Worm (Caenorhabditis elegans): ENCODE measurements around the gene selt-1.2.
A peak's percentile ranks its signal among the peaks of the same experiment; 100 is the strongest.

selt-1.2 gene

DNA sequence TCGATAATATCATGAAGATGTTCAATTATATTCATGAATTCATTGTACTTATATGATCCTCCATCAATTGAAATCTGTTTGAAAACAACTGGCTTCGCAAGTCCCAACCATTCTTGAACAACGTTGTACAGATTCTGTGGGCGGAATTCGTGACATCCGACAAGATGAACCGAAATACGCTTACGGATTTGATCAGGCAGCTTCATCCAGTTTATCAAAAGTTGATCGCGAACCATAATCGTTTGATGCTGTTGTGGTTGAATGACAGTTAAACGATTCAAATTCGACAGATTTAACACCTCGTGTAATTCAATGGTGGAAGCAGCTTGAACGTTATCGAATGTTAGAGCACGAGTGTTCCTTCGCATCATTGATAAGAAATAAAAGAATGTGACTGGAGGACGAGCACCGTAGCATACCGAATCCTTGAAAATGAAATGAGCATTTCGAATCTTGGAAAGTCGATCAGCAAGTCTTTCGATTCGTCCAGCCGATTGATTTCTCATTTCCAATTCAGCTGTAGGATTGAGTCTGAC, 33.4 kb downstream of the selt-1.2 start:
- TF ChIP-seq nhr-28 (tag; optimal IDR thresholded peaks at IDR 0.05): peak; percentile 40
- TF ChIP-seq dve-1 (tag; optimal IDR thresholded peaks at IDR 0.05; ENCODE audit: insufficient read depth): peak; percentile 41
- TF ChIP-seq dmd-6 (GFP tag; IDR thresholded peaks at IDR 0.05): peak; percentile 74
- TF ChIP-seq attf-4 (tag; optimal IDR thresholded peaks at IDR 0.05): no peak
- peak in 1 of 2 experiments; percentile 24 for TF ChIP-seq unc-62 (GFP tag; optimal IDR thresholded peaks at IDR 0.05 in 1 of 2)
- no peak for TF ChIP-seq unc-62 (tag; optimal IDR thresholded peaks at IDR 0.05)
- peak; percentile 11 for TF ChIP-seq aha-1 (tag)
- TF ChIP-seq arid-1 (GFP tag; conservative IDR thresholded peaks at IDR 0.05): no peak
- peak; percentile 24 for TF ChIP-seq hlh-11 (tag; optimal IDR thresholded peaks at IDR 0.05)

DNA sequence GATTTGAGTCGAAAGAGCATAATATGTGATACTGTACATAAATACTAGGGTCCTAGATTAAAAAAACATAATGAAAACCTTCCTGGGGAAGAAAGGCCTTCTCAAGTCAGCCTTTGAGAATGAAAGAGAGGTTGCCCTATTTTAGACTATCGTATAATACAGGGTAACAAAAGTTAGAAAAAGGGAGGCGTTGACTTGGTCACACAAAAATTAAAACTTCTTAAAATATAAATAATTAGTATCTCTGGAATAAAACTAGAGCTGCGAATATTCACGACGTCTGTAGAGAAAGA, 34.6 kb downstream of the selt-1.2 start:
- peak; percentile 7 for TF ChIP-seq dve-1 (tag; optimal IDR thresholded peaks at IDR 0.05; ENCODE audit: insufficient read depth)
- TF ChIP-seq nhr-10 (tag; optimal IDR thresholded peaks at IDR 0.05): peak; percentile 61
- peak; percentile 51; the same call in 1 of the 2 replicates for TF ChIP-seq pha-4 (GFP tag; IDR thresholded peaks at IDR 0.05)
- TF ChIP-seq pha-4 (tag; optimal IDR thresholded peaks at IDR 0.05): no peak
- peak in 1 of 2 experiments; percentile 66 for TF ChIP-seq unc-62 (GFP tag; optimal IDR thresholded peaks at IDR 0.05 in 1 of 2)
- TF ChIP-seq unc-62 (tag; optimal IDR thresholded peaks at IDR 0.05): no peak
- peak; percentile 3 for TF ChIP-seq nhr-28 (tag; optimal IDR thresholded peaks at IDR 0.05)
- no peak for TF ChIP-seq lin-39 (tag; optimal IDR thresholded peaks at IDR 0.05)
- no peak for TF ChIP-seq egl-27 (tag; optimal IDR thresholded peaks at IDR 0.05)
- peak in 1 of 2 experiments; percentile 22 for TF ChIP-seq lsy-2 (tag; optimal IDR thresholded peaks at IDR 0.05)
- peak; percentile 28 for TF ChIP-seq nhr-77 (tag; optimal IDR thresholded peaks at IDR 0.05)
- no peak for TF ChIP-seq spr-1 (tag; optimal IDR thresholded peaks at IDR 0.05)
- peak; percentile 40 for TF ChIP-seq mep-1 (tag; optimal IDR thresholded peaks at IDR 0.05)
- TF ChIP-seq dmd-6 (GFP tag; IDR thresholded peaks at IDR 0.05): no peak
- peak; percentile 30 for TF ChIP-seq aly-2 (tag; optimal IDR thresholded peaks at IDR 0.05)
- 0 out of 2 replicates have a peak, but pooled peaks have one; percentile 6 for TF ChIP-seq zfp-3 (GFP tag; conservative IDR thresholded peaks at IDR 0.05)

DNA sequence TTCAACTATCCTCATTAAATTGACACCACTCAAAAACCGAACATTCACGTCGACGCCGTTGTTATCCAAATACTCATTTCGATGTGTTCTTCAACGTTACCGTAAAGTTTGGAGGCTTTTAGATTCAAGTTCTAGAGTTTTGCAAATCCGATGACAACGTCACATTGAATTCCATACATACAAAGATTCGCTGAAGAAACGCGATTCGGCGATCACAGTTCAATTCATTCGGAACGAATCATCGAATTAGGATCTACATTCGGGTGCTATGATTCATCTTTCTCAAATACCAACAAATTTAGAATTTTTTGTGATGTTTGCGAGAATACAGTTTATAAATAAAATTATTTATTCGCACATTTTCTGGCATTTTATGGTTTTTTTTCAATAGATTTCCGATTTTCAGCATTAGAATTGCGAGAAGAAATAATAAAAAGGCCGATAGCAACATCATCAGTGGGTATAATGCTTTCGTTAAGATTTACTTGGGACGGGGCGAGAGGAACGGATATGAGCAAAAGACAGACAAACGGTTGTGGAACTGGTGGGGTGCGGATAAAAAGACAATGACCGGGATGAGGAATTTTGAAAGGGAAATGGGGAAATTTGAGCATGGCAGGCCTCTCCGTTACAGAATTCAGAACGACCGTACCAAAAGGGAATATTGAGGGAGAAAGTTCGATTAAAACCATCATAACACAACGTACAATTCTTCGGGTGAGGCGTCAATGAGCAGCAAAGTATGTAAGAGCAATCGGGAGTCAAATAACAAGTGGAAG, 35.1 kb downstream of the selt-1.2 start:
- TF ChIP-seq F37D6.2 (tag; optimal IDR thresholded peaks at IDR 0.05): peak; percentile 18
- peak; percentile 21; the same call in 1 of the 2 replicates for TF ChIP-seq T26A8.4 (GFP tag; IDR thresholded peaks at IDR 0.05)
- no peak for TF ChIP-seq ceh-44 (GFP tag; IDR thresholded peaks at IDR 0.05)
- TF ChIP-seq nhr-48 (tag; optimal IDR thresholded peaks at IDR 0.05): no peak
- TF ChIP-seq daf-8 (GFP tag; IDR thresholded peaks at IDR 0.05): no peak
- TF ChIP-seq mep-1 (tag; optimal IDR thresholded peaks at IDR 0.05): peak; percentile 47
- TF ChIP-seq sdz-12 (GFP tag; optimal IDR thresholded peaks at IDR 0.05): peak; percentile 4
- peak; percentile 46; the same call in 1 of the 2 replicates for TF ChIP-seq saeg-2 (GFP tag; IDR thresholded peaks at IDR 0.05)
- peak; percentile 31 for TF ChIP-seq Y5F2A.4 (GFP tag; optimal IDR thresholded peaks at IDR 0.05)
- 0 out of 2 replicates have a peak, but pooled peaks have one; percentile 21 for TF ChIP-seq egl-43 (GFP tag; IDR thresholded peaks at IDR 0.05)
- TF ChIP-seq vab-7 (GFP tag; IDR thresholded peaks at IDR 0.05): 0 out of 2 replicates have a peak, but pooled peaks have one; percentile 35
- 0 out of 2 replicates have a peak, but pooled peaks have one; percentile 54 for TF ChIP-seq arid-1 (GFP tag; conservative IDR thresholded peaks at IDR 0.05)
- no peak for TF ChIP-seq mdl-1 (tag; optimal IDR thresholded peaks at IDR 0.05)
- peak in 1 of 2 experiments; percentile 98 for TF ChIP-seq unc-62 (GFP tag; optimal IDR thresholded peaks at IDR 0.05 in 1 of 2)
- TF ChIP-seq unc-62 (tag; optimal IDR thresholded peaks at IDR 0.05): no peak
- no peak for TF ChIP-seq nhr-77 (tag; optimal IDR thresholded peaks at IDR 0.05)
- no peak for TF ChIP-seq madf-5 (GFP tag; IDR thresholded peaks at IDR 0.05)
- no peak for TF ChIP-seq dmd-6 (GFP tag; IDR thresholded peaks at IDR 0.05)
- TF ChIP-seq ceh-82 (tag; optimal IDR thresholded peaks at IDR 0.05): no peak
- no peak for TF ChIP-seq mdt-29 (GFP tag; IDR thresholded peaks at IDR 0.05)
- no peak for TF ChIP-seq F26F4.8 (GFP tag; conservative IDR thresholded peaks at IDR 0.05)
- no peak for TF ChIP-seq ceh-28 (tag; optimal IDR thresholded peaks at IDR 0.05)
- peak; percentile 33 for TF ChIP-seq ama-1 (optimal IDR thresholded peaks at IDR 0.05)
- 0 out of 2 replicates have a peak, but pooled peaks have one; percentile 47 for TF ChIP-seq zfp-3 (GFP tag; conservative IDR thresholded peaks at IDR 0.05)
- TF ChIP-seq Y105C5A.15 (GFP tag; IDR thresholded peaks at IDR 0.05): no peak
- peak in 1 of 2 experiments; percentile 12 for TF ChIP-seq hif-1 (tag; optimal IDR thresholded peaks at IDR 0.05)
- TF ChIP-seq Y48G9A.11 (GFP tag; IDR thresholded peaks at IDR 0.05): peak; percentile 26; the same call in 1 of the 2 replicates
- no peak for TF ChIP-seq lin-13 (GFP tag; optimal IDR thresholded peaks at IDR 0.05)
- no peak for TF ChIP-seq nhr-28 (tag; optimal IDR thresholded peaks at IDR 0.05)
- peak; percentile 36 for TF ChIP-seq zag-1 (tag; optimal IDR thresholded peaks at IDR 0.05)
- 0 out of 2 replicates have a peak, but pooled peaks have one; percentile 23 for TF ChIP-seq zip-11 (GFP tag; IDR thresholded peaks at IDR 0.05)
- TF ChIP-seq ZK546.5 (tag; optimal IDR thresholded peaks at IDR 0.05): no peak

Measured in whole organism, L4 larva.